Worm (Caenorhabditis elegans) whole organism, L4 larva: ENCODE results near the gene Y37D8A.3.
A peak's percentile ranks its signal among the peaks of the same experiment; 100 is the strongest.

Source experiments
- D1046.2 ChIP-seq: fragments of 200-800 bp; sonication (Bioruptor generic); IDR thresholded peaks from 2 replicates; pipeline ENCODE4 v1.3.6; 2022; ENCODE audit warnings: missing genetic modification characterization, missing compliant biosample characterization
- F37D6.2 ChIP-seq: sonication (generic microtip); optimal IDR thresholded peaks from 2 replicates; lab custom pipeline; 2016; ENCODE audit warnings: mild to moderate bottlenecking, missing genetic modification characterization, missing compliant biosample characterization
- F49E8.2 ChIP-seq: sonication (generic microtip); optimal IDR thresholded peaks from 2 replicates; lab custom pipeline; 2016; ENCODE audit warnings: missing compliant biosample characterization, mild to moderate bottlenecking, missing genetic modification characterization, borderline replicate concordance
- R02D3.7 ChIP-seq: fragments of 150-350 bp; sonication (generic microtip); optimal IDR thresholded peaks from 3 replicates; lab custom pipeline; 2014; ENCODE audit warnings: missing biosample characterization, missing genetic modification characterization
- T26A8.4 ChIP-seq: fragments of 200-800 bp; sonication (Bioruptor generic); IDR thresholded peaks from 2 replicates; pipeline ENCODE4 v1.3.6; 2022; ENCODE audit warnings: missing genetic modification characterization, missing compliant biosample characterization
- Y5F2A.4 ChIP-seq: fragments of 200-800 bp; sonication (Bioruptor generic); optimal IDR thresholded peaks from 2 replicates; lab custom pipeline; 2018; ENCODE audit warnings: mild to moderate bottlenecking, missing genetic modification characterization, missing compliant biosample characterization
- Y75B8A.6 ChIP-seq: fragments of 200-800 bp; sonication (Bioruptor generic); IDR thresholded peaks from 2 replicates; pipeline ENCODE4 v1.3.6; 2022; ENCODE audit warnings: missing genetic modification reagents, missing genetic modification characterization, missing compliant biosample characterization
- ama-1 ChIP-seq: fragments of 150-350 bp; optimal IDR thresholded peaks from 2 replicates; lab custom pipeline; 2014; ENCODE audit warnings: inconsistent platforms, mixed read lengths
- ceh-28 ChIP-seq: fragments of 150-350 bp; optimal IDR thresholded peaks from 2 replicates; lab custom pipeline; 2014; ENCODE audit warnings: missing biosample characterization, missing genetic modification reagents, missing genetic modification characterization
- ceh-32 ChIP-seq: sonication (generic microtip); optimal IDR thresholded peaks from 2 replicates; lab custom pipeline; 2016; ENCODE audit warnings: mild to moderate bottlenecking, missing genetic modification characterization, missing compliant biosample characterization; ENCODE audit not compliant: poor library complexity
- ceh-44 ChIP-seq: fragments of 200-800 bp; sonication (Bioruptor generic); IDR thresholded peaks from 2 replicates; pipeline ENCODE4 v1.3.6; 2022; ENCODE audit warnings: missing genetic modification reagents, missing genetic modification characterization, missing compliant biosample characterization
- ceh-62 ChIP-seq: sonication (generic microtip); optimal IDR thresholded peaks from 2 replicates; lab custom pipeline; 2017; ENCODE audit warnings: missing biosample characterization, missing genetic modification characterization
- ceh-82 ChIP-seq: sonication (generic microtip); optimal IDR thresholded peaks from 2 replicates; lab custom pipeline; 2017; ENCODE audit warnings: missing biosample characterization, missing genetic modification characterization
- ctbp-1 ChIP-seq: fragments of 200-800 bp; sonication (Bioruptor generic); IDR thresholded peaks from 2 replicates; pipeline ENCODE4 v1.3.6; 2022; ENCODE audit warnings: missing genetic modification reagents, missing genetic modification characterization, missing compliant biosample characterization
- daf-12 ChIP-seq: fragments of 150-350 bp; optimal IDR thresholded peaks from 2 replicates; lab custom pipeline; 2014; ENCODE audit warnings: missing biosample characterization, missing genetic modification reagents, missing genetic modification characterization
- daf-16 ChIP-seq, 3 experiments: sonication (generic microtip); optimal IDR thresholded peaks; 2 replicates each; lab custom pipeline; 2016 to 2017; ENCODE audit warnings: missing genetic modification characterization in 3 of 3, missing genetic modification reagents in 3 of 3, mild to moderate bottlenecking in 2 of 3, missing compliant biosample characterization in 2 of 3, missing biosample characterization in 1 of 3, moderate library complexity in 1 of 3
- dmd-6 ChIP-seq: fragments of 200-800 bp; sonication (Bioruptor generic); IDR thresholded peaks from 2 replicates; pipeline ENCODE4 v1.3.6; 2022; ENCODE audit warnings: missing genetic modification reagents, missing genetic modification characterization, missing compliant biosample characterization
- dmd-8 ChIP-seq: fragments of 200-800 bp; sonication (Bioruptor generic); IDR thresholded peaks from 2 replicates; pipeline ENCODE4 v1.3.6; 2022; ENCODE audit warnings: missing genetic modification characterization, missing compliant biosample characterization
- dpl-1 ChIP-seq: fragments of 150-350 bp; optimal IDR thresholded peaks from 2 replicates; lab custom pipeline; 2014; ENCODE audit warnings: missing biosample characterization, missing genetic modification reagents, missing genetic modification characterization
- egl-27 ChIP-seq: sonication (generic microtip); optimal IDR thresholded peaks from 3 replicates; lab custom pipeline; 2017; ENCODE audit warnings: missing biosample characterization, missing genetic modification reagents, missing genetic modification characterization
- egl-43 ChIP-seq: fragments of 200-800 bp; sonication (Bioruptor generic); IDR thresholded peaks from 2 replicates; pipeline ENCODE4 v1.3.6; 2022; ENCODE audit warnings: missing genetic modification reagents, missing genetic modification characterization, missing compliant biosample characterization
- fkh-10 ChIP-seq: fragments of 150-350 bp; optimal IDR thresholded peaks from 2 replicates; lab custom pipeline; 2014; ENCODE audit warnings: missing biosample characterization, missing genetic modification reagents, missing genetic modification characterization
- hlh-11 ChIP-seq: fragments of 200-800 bp; sonication (Bioruptor generic); optimal IDR thresholded peaks from 2 replicates; lab custom pipeline; 2018; ENCODE audit warnings: mild to moderate bottlenecking, missing genetic modification characterization, missing compliant biosample characterization
- hmg-1.1 ChIP-seq: fragments of 200-800 bp; sonication (Bioruptor generic); IDR thresholded peaks from 2 replicates; pipeline ENCODE4 v1.3.6; 2022; ENCODE audit warnings: missing genetic modification reagents, missing genetic modification characterization, missing compliant biosample characterization
- lim-7 ChIP-seq: fragments of 200-800 bp; sonication (Bioruptor generic); IDR thresholded peaks from 2 replicates; pipeline ENCODE4 v1.3.6; 2022; ENCODE audit warnings: missing genetic modification characterization, missing compliant biosample characterization
- lin-1 ChIP-seq: fragments of 200-800 bp; sonication (Bioruptor generic); IDR thresholded peaks from 2 replicates; pipeline ENCODE4 v1.3.6; 2022; ENCODE audit warnings: missing genetic modification reagents, missing genetic modification characterization, missing compliant biosample characterization
- lin-38 ChIP-seq: fragments of 200-800 bp; sonication (Bioruptor generic); IDR thresholded peaks from 2 replicates; pipeline ENCODE4 v1.3.6; 2022; ENCODE audit warnings: missing genetic modification reagents, missing genetic modification characterization, missing compliant biosample characterization
- lir-3 ChIP-seq: sonication (generic microtip); optimal IDR thresholded peaks from 2 replicates; lab custom pipeline; 2016; ENCODE audit warnings: mild to moderate bottlenecking, missing genetic modification characterization, missing compliant biosample characterization
- lsy-2 ChIP-seq, 2 experiments: fragments of 150-350 bp in 1 of 2; sonication (generic microtip) in 1 of 2; optimal IDR thresholded peaks; 2 replicates each; lab custom pipeline; 2014 to 2017; ENCODE audit warnings: missing biosample characterization in 2 of 2, missing genetic modification characterization in 2 of 2
- madf-9 ChIP-seq: fragments of 200-800 bp; sonication (Bioruptor generic); conservative IDR thresholded peaks from 2 replicates; pipeline ENCODE4 v1.3.6; 2022; ENCODE audit warnings: missing genetic modification reagents, missing genetic modification characterization, missing compliant biosample characterization
- mxl-3 ChIP-seq: fragments of 200-800 bp; sonication (Bioruptor generic); optimal IDR thresholded peaks from 2 replicates; lab custom pipeline; 2018; ENCODE audit warnings: mild to moderate bottlenecking, missing genetic modification characterization, missing compliant biosample characterization
- nhr-10 ChIP-seq: fragments of 150-350 bp; optimal IDR thresholded peaks from 2 replicates; lab custom pipeline; 2014; ENCODE audit warnings: missing biosample characterization, missing genetic modification characterization
- nhr-11 ChIP-seq: fragments of 150-350 bp; optimal IDR thresholded peaks from 2 replicates; lab custom pipeline; 2014; ENCODE audit warnings: missing biosample characterization, missing genetic modification characterization
- nhr-111 ChIP-seq: fragments of 200-800 bp; sonication (Bioruptor generic); optimal IDR thresholded peaks from 2 replicates; lab custom pipeline; 2018; ENCODE audit warnings: mild to moderate bottlenecking, missing genetic modification characterization, missing compliant biosample characterization
- nhr-25 ChIP-seq: sonication (generic microtip); optimal IDR thresholded peaks from 2 replicates; lab custom pipeline; 2017; ENCODE audit warnings: missing genetic modification characterization, mild to moderate bottlenecking, missing compliant biosample characterization, antibody characterized with exemption, moderate library complexity, borderline replicate concordance; ENCODE audit not compliant: insufficient read depth
- nhr-28 ChIP-seq: fragments of 150-350 bp; optimal IDR thresholded peaks from 2 replicates; lab custom pipeline; 2014; ENCODE audit warnings: missing biosample characterization, missing genetic modification characterization
- nhr-76 ChIP-seq: fragments of 150-350 bp; optimal IDR thresholded peaks from 2 replicates; lab custom pipeline; 2014; ENCODE audit warnings: missing biosample characterization, missing genetic modification characterization
- nhr-77 ChIP-seq: fragments of 150-350 bp; optimal IDR thresholded peaks from 2 replicates; lab custom pipeline; 2014; ENCODE audit warnings: missing biosample characterization, missing genetic modification characterization
- php-3 ChIP-seq: fragments of 200-800 bp; sonication (Bioruptor generic); IDR thresholded peaks from 2 replicates; pipeline ENCODE4 v1.3.6; 2022; ENCODE audit warnings: missing genetic modification reagents, missing genetic modification characterization, missing compliant biosample characterization
- pqm-1 ChIP-seq: sonication (generic microtip); optimal IDR thresholded peaks from 2 replicates; lab custom pipeline; 2017; ENCODE audit warnings: missing biosample characterization, missing genetic modification characterization
- sdz-12 ChIP-seq: fragments of 200-800 bp; sonication (Bioruptor generic); optimal IDR thresholded peaks from 2 replicates; lab custom pipeline; 2018; ENCODE audit warnings: mild to moderate bottlenecking, missing genetic modification characterization, missing compliant biosample characterization
- skn-1 ChIP-seq: fragments of 150-350 bp; optimal IDR thresholded peaks from 2 replicates; lab custom pipeline; 2014; ENCODE audit warnings: missing biosample characterization, missing genetic modification characterization
- spr-3 ChIP-seq: fragments of 200-800 bp; sonication (Bioruptor generic); optimal IDR thresholded peaks from 2 replicates; lab custom pipeline; 2018; ENCODE audit warnings: mild to moderate bottlenecking, missing genetic modification characterization, missing compliant biosample characterization
- unc-62 ChIP-seq, 3 experiments: fragments of 150-350 bp in 1 of 3; sonication (generic microtip); optimal IDR thresholded peaks in 2 of 3; peaks in 1 of 3; 1 replicate in 1 of 3; 2 replicates in 2 of 3; lab custom pipeline; 2014 to 2017; ENCODE audit warnings: missing biosample characterization in 3 of 3, missing genetic modification characterization in 3 of 3, missing genetic modification reagents in 3 of 3, missing genotype in 1 of 3
- vab-7 ChIP-seq: fragments of 200-800 bp; sonication (Bioruptor generic); IDR thresholded peaks from 2 replicates; pipeline ENCODE4 v1.3.6; 2022; ENCODE audit warnings: missing genetic modification reagents, missing genetic modification characterization, missing compliant biosample characterization
- zag-1 ChIP-seq: fragments of 150-350 bp; optimal IDR thresholded peaks from 2 replicates; lab custom pipeline; 2014; ENCODE audit warnings: missing biosample characterization, missing genetic modification characterization
- zfp-2 ChIP-seq: sonication (generic microtip); optimal IDR thresholded peaks from 2 replicates; lab custom pipeline; 2016; ENCODE audit warnings: mild to moderate bottlenecking, missing genetic modification characterization, missing compliant biosample characterization
- zfp-3 ChIP-seq: fragments of 200-800 bp; sonication (Bioruptor generic); conservative IDR thresholded peaks from 2 replicates; pipeline ENCODE4 v1.3.6; 2022; ENCODE audit warnings: missing genetic modification reagents, missing genetic modification characterization, missing compliant biosample characterization

The Y37D8A.3 gene

DNA sequence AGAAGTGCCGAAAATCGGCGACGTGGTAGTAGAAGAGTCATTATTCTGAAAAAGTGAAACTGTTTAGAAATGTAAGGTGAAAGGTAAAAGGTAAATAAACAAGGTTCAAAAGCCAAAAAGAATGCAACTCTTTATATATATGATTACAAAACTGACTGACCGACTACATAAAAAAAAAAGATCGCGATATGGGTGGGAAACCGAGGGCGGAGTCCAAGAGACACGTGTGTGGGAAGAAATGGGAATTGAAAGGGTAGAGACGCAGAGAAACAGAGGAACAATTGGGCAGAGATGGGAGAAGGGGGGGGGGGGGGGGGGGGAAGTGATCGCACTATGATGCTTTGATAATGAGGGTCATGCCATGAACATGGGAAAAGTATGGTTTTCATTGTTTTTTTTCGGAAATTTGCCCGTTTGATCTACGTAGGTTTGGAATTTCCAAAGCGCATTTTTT is 9.8 kb downstream of the Y37D8A.3 start, which contains the start of gene Y37D8A.4 (continued):
- TF ChIP-seq hmg-1.1 (GFP tag; lab: Robert Waterston, UW): peak; percentile 39; the same call in 1 of the 2 replicates
- no peak for TF ChIP-seq nhr-10 (tag; lab: Kevin White, UChicago)
- TF ChIP-seq Y5F2A.4 (GFP tag; lab: Kevin White, UChicago): no peak
- TF ChIP-seq skn-1 (tag; lab: Kevin White, UChicago): no peak
- TF ChIP-seq lsy-2 (tag; optimal IDR thresholded peaks at IDR 0.05; lab: Kevin White, UChicago): peak in 1 of 2 experiments; percentile 32
- no peak for TF ChIP-seq nhr-111 (GFP tag; lab: Kevin White, UChicago)
- TF ChIP-seq mxl-3 (GFP tag; lab: Kevin White, UChicago): peak; percentile 98

DNA sequence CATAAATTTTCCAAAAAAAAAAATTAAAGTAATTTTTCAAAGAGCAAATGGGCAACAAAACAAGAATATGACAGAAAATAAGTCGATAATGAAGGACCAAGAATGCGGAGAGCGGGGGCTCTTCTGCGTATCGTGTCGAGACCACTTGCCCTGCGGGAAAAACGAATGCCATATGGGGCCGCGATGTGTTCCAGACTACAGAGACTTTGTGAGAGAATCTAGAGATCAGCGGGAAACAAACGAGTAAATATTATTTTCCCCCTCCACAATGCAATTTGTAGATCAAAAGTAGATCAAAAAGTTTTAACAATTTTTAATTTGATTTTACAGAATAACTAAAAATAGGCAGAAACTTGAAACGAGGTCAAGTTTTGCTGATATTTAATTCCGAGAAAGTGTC is 11.0 kb downstream of the Y37D8A.3 start:
- no peak for TF ChIP-seq pqm-1 (tag; lab: Kevin White, UChicago)
- TF ChIP-seq lir-3: no peak
- no peak for TF ChIP-seq ceh-62 (tag; lab: Kevin White, UChicago)
- TF ChIP-seq ceh-44 (GFP tag; lab: Robert Waterston, UW): no peak
- no peak for TF ChIP-seq ceh-32 (tag; lab: Kevin White, UChicago)
- TF ChIP-seq nhr-25: no peak
- TF ChIP-seq ctbp-1 (GFP tag; lab: Robert Waterston, UW): no peak
- TF ChIP-seq nhr-111 (GFP tag; lab: Kevin White, UChicago): no peak
- no peak for TF ChIP-seq fkh-10 (GFP tag; lab: Kevin White, UChicago)
- TF ChIP-seq F49E8.2: no peak
- no peak for TF ChIP-seq madf-9
- no peak for TF ChIP-seq F37D6.2 (tag; lab: Kevin White, UChicago)
- no peak for TF ChIP-seq R02D3.7
- TF ChIP-seq nhr-28 (tag; lab: Kevin White, UChicago): no peak
- no peak for TF ChIP-seq lim-7 (GFP tag; lab: Robert Waterston, UW)
- no peak for TF ChIP-seq nhr-77
- TF ChIP-seq, all 104 proteins: peak for 0

DNA sequence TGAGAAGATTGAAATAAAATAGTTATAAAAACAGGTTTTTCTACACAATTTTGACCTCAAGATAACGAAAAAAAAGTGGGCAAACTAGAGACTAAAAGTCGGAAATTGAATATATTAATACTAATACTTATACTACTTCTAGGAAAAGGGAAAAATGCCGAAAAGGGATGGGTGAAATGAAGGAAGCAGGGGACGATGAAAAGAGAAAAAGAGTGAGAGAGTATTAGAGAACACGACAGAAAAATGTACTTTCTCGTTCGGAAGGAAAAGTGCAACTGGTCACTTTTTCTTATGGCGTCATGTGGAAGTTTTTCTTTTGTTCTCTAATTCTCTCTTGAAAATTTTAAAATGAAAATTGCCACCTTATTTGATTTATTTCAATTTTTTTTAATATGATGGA is 12.2 kb downstream of the Y37D8A.3 start:
- TF ChIP-seq vab-7 (GFP tag; lab: Robert Waterston, UW) (no peak), ama-1 (lab: Kevin White, UChicago) (no peak), zfp-3 (GFP tag; lab: Robert Waterston, UW) (no peak), ceh-82 (tag; lab: Kevin White, UChicago) (no peak), lin-1 (GFP tag; lab: Robert Waterston, UW) (no peak), ceh-28 (tag; lab: Kevin White, UChicago) (no peak), php-3 (GFP tag; lab: Robert Waterston, UW) (no peak), daf-12 (tag; lab: Kevin White, UChicago) (peak; percentile 48), dmd-6 (GFP tag; lab: Robert Waterston, UW) (peak; percentile 83), egl-43 (no peak), lir-3 (no peak), egl-27 (tag; lab: Kevin White, UChicago) (no peak), unc-62 (GFP tag; optimal IDR thresholded peaks at IDR 0.05 in 1 of 2; lab: Kevin White, UChicago) (peak in 1 of 2 experiments; percentile 58), unc-62 (tag; optimal IDR thresholded peaks at IDR 0.05; lab: Kevin White, UChicago) (no peak), spr-3 (GFP tag; lab: Kevin White, UChicago) (no peak), zag-1 (tag; lab: Kevin White, UChicago) (no peak), dmd-8 (GFP tag; lab: Robert Waterston, UW) (no peak), Y75B8A.6 (GFP tag; lab: Robert Waterston, UW) (no peak), sdz-12 (GFP tag; lab: Kevin White, UChicago) (no peak), nhr-11 (peak; percentile 54), nhr-111 (GFP tag; lab: Kevin White, UChicago) (no peak), D1046.2 (GFP tag; lab: Robert Waterston, UW) (no peak), lin-38 (no peak), skn-1 (tag; lab: Kevin White, UChicago) (no peak), dpl-1 (GFP tag; lab: Kevin White, UChicago) (peak; percentile 24), zfp-2 (no peak), fkh-10 (GFP tag; lab: Kevin White, UChicago) (peak; percentile 60), hlh-11 (tag; lab: Kevin White, UChicago) (peak; percentile 87), nhr-76 (tag; lab: Kevin White, UChicago) (no peak), T26A8.4 (GFP tag; lab: Robert Waterston, UW) (no peak), daf-16 (GFP tag; optimal IDR thresholded peaks at IDR 0.05; lab: Kevin White, UChicago) (no peak), daf-16 (tag; optimal IDR thresholded peaks at IDR 0.05; lab: Kevin White, UChicago) (peak; percentile 48)
